Worm (Caenorhabditis elegans): ENCODE measurements around the gene str-161.

- TF ChIP-seq C04F5.9 (tag; optimal IDR thresholded peaks at IDR 0.05) (no peak), nhr-20 (tag; optimal IDR thresholded peaks at IDR 0.05) (no peak), zip-4 (GFP tag; optimal IDR thresholded peaks at IDR 0.05) (no peak), hlh-17 (GFP tag; optimal IDR thresholded peaks at IDR 0.05; ENCODE audit: borderline replicate concordance) (no peak), lin-35 (GFP tag; optimal IDR thresholded peaks at IDR 0.05) (no peak)
Observed at ce11 chrIV:4870546-4870945, 33.3 kb downstream of the str-161 start, which contains the start of gene str-175.
